Worm (Caenorhabditis elegans) whole organism, L1 larva: ENCODE results near the gene sar-1.

ENCODE experiments used
- C04F5.9 ChIP-seq: sonication (generic microtip); optimal IDR thresholded peaks from 2 replicates; lab custom pipeline; 2016; ENCODE audit warnings: missing genetic modification characterization, missing compliant biosample characterization
- C16A3.4 ChIP-seq: fragments of 150-350 bp; optimal IDR thresholded peaks from 2 replicates; lab custom pipeline; 2014; ENCODE audit warnings: missing biosample characterization, missing genetic modification characterization
- C34B4.2 ChIP-seq: sonication (generic microtip); optimal IDR thresholded peaks from 2 replicates; lab custom pipeline; 2017; ENCODE audit warnings: mild to moderate bottlenecking, missing genetic modification characterization, missing compliant biosample characterization
- Y116A8C.19 ChIP-seq: sonication (generic microtip); optimal IDR thresholded peaks from 2 replicates; lab custom pipeline; 2016; ENCODE audit warnings: missing compliant biosample characterization, missing genetic modification characterization, borderline replicate concordance
- aha-1 ChIP-seq: fragments of 150-350 bp; optimal IDR thresholded peaks from 2 replicates; lab custom pipeline; 2014; ENCODE audit warnings: missing biosample characterization, missing genetic modification characterization
- alr-1 ChIP-seq: fragments of 200-800 bp; sonication (Bioruptor generic); optimal IDR thresholded peaks from 2 replicates; lab custom pipeline; 2018; ENCODE audit warnings: borderline replicate concordance, mild to moderate bottlenecking, missing genetic modification characterization, missing compliant biosample characterization
- ama-1 ChIP-seq: fragments of 150-350 bp; optimal IDR thresholded peaks from 2 replicates; lab custom pipeline; 2014
- blmp-1 ChIP-seq: fragments of 150-350 bp; optimal IDR thresholded peaks from 2 replicates; lab custom pipeline; 2014; ENCODE audit warnings: missing biosample characterization, missing genetic modification characterization
- ceh-8 ChIP-seq: fragments of 200-800 bp; sonication (Bioruptor generic); optimal IDR thresholded peaks from 2 replicates; lab custom pipeline; 2018; ENCODE audit warnings: mild to moderate bottlenecking, missing genetic modification characterization, moderate library complexity, missing compliant biosample characterization
- ceh-82 ChIP-seq, 3 experiments: fragments of 150-350 bp in 1 of 3; sonication (generic microtip) in 2 of 3; optimal IDR thresholded peaks; 2 replicates each; lab custom pipeline; 2014 to 2017; ENCODE audit warnings: missing biosample characterization in 3 of 3, missing genetic modification characterization in 3 of 3
- ceh-88 ChIP-seq: fragments of 200-800 bp; sonication (Bioruptor generic); IDR thresholded peaks from 2 replicates; pipeline ENCODE4 v1.3.6; 2022; ENCODE audit warnings: missing genetic modification characterization, missing compliant biosample characterization
- ceh-90 ChIP-seq: sonication (generic microtip); optimal IDR thresholded peaks from 2 replicates; lab custom pipeline; 2016; ENCODE audit warnings: missing genetic modification characterization, missing compliant biosample characterization
- ces-1 ChIP-seq: fragments of 150-350 bp; optimal IDR thresholded peaks from 2 replicates; lab custom pipeline; 2014; ENCODE audit warnings: missing biosample characterization, missing genetic modification reagents, missing genetic modification characterization
- efl-1 ChIP-seq, 4 experiments: fragments of 150-350 bp; optimal IDR thresholded peaks in 3 of 4; peaks in 1 of 4; 1 replicate in 1 of 4; 2 replicates in 3 of 4; lab custom pipeline; 2014; ENCODE audit warnings: missing biosample characterization in 2 of 4, missing genetic modification characterization in 2 of 4, missing genetic modification reagents in 2 of 4
- efl-3 ChIP-seq: fragments of 200-800 bp; sonication (Bioruptor generic); optimal IDR thresholded peaks from 2 replicates; lab custom pipeline; 2018; ENCODE audit warnings: mild to moderate bottlenecking, missing genetic modification characterization, missing compliant biosample characterization
- egl-13 ChIP-seq: sonication (generic microtip); optimal IDR thresholded peaks from 2 replicates; lab custom pipeline; 2016; ENCODE audit warnings: missing genotype, missing genetic modification reagents, missing genetic modification characterization, missing compliant biosample characterization
- egl-27 ChIP-seq, 2 experiments: fragments of 150-350 bp in 1 of 2; sonication (generic microtip); optimal IDR thresholded peaks; 3 replicates each; lab custom pipeline; 2017 to 2018; ENCODE audit warnings: missing biosample characterization in 2 of 2, missing genetic modification characterization in 2 of 2, missing genetic modification reagents in 2 of 2
- elt-2 ChIP-seq: sonication (generic microtip); optimal IDR thresholded peaks from 2 replicates; lab custom pipeline; 2016; ENCODE audit warnings: missing genetic modification characterization, mild to moderate bottlenecking, inconsistent platforms, missing compliant biosample characterization, missing genetic modification reagents
- elt-3 ChIP-seq, 6 experiments: fragments of 150-350 bp in 1 of 6; sonication (generic microtip); optimal IDR thresholded peaks; 2 replicates each; lab custom pipeline; 2017 to 2018; ENCODE audit warnings: missing biosample characterization in 6 of 6, missing genetic modification characterization in 6 of 6, inconsistent platforms in 1 of 6
- fkh-8 ChIP-seq: sonication (generic microtip); optimal IDR thresholded peaks from 2 replicates; lab custom pipeline; 2016; ENCODE audit warnings: mild to moderate bottlenecking, missing genetic modification characterization, missing compliant biosample characterization
- fos-1 ChIP-seq: fragments of 150-350 bp; optimal IDR thresholded peaks from 2 replicates; lab custom pipeline; 2014; ENCODE audit warnings: missing biosample characterization, missing genetic modification characterization
- grh-1 ChIP-seq: fragments of 200-800 bp; sonication (Bioruptor generic); IDR thresholded peaks from 2 replicates; pipeline ENCODE4 v1.3.6; 2022; ENCODE audit warnings: missing genetic modification reagents, missing genetic modification characterization, missing compliant biosample characterization
- hlh-17 ChIP-seq: fragments of 200-800 bp; sonication (Bioruptor generic); optimal IDR thresholded peaks from 2 replicates; lab custom pipeline; 2018; ENCODE audit warnings: missing genetic modification characterization, mild to moderate bottlenecking, missing compliant biosample characterization, moderate library complexity, borderline replicate concordance
- hlh-4 ChIP-seq: sonication (generic microtip); optimal IDR thresholded peaks from 2 replicates; lab custom pipeline; 2016; ENCODE audit warnings: mild to moderate bottlenecking, missing genetic modification characterization, missing compliant biosample characterization
- jun-1 ChIP-seq: fragments of 150-350 bp; optimal IDR thresholded peaks from 2 replicates; lab custom pipeline; 2014; ENCODE audit warnings: missing biosample characterization, missing genetic modification reagents, missing genetic modification characterization
- lin-15B ChIP-seq: fragments of 150-350 bp; sonication (generic microtip); optimal IDR thresholded peaks from 3 replicates; lab custom pipeline; 2014; ENCODE audit warnings: missing biosample characterization, missing genetic modification characterization
- lin-35 ChIP-seq, 2 experiments: fragments of 150-350 bp; optimal IDR thresholded peaks; 2 replicates each; lab custom pipeline; 2014; ENCODE audit warnings: missing biosample characterization in 2 of 2, missing genetic modification characterization in 2 of 2, missing genetic modification reagents in 2 of 2
- lir-3 ChIP-seq: sonication (generic microtip); optimal IDR thresholded peaks from 2 replicates; lab custom pipeline; 2016; ENCODE audit warnings: mild to moderate bottlenecking, missing genetic modification characterization, moderate library complexity, missing compliant biosample characterization; ENCODE audit not compliant: poor library complexity
- lsy-2 ChIP-seq, 2 experiments: fragments of 150-350 bp; optimal IDR thresholded peaks; 2 replicates each; lab custom pipeline; 2014; ENCODE audit warnings: missing biosample characterization in 2 of 2, missing genetic modification characterization in 2 of 2
- mab-9 ChIP-seq: fragments of 200-800 bp; sonication (Bioruptor generic); IDR thresholded peaks from 2 replicates; pipeline ENCODE4 v1.3.6; 2022; ENCODE audit warnings: missing genetic modification reagents, missing genetic modification characterization, missing compliant biosample characterization
- mef-2 ChIP-seq: fragments of 150-350 bp; optimal IDR thresholded peaks from 2 replicates; lab custom pipeline; 2014; ENCODE audit warnings: missing biosample characterization, missing genetic modification characterization
- mep-1 ChIP-seq: fragments of 150-350 bp; optimal IDR thresholded peaks from 2 replicates; lab custom pipeline; 2014; ENCODE audit warnings: missing biosample characterization, missing genetic modification characterization
- nhr-11 ChIP-seq: fragments of 150-350 bp; optimal IDR thresholded peaks from 2 replicates; lab custom pipeline; 2014; ENCODE audit warnings: missing biosample characterization, missing genetic modification characterization
- nhr-19 ChIP-seq: fragments of 200-800 bp; sonication (Bioruptor generic); conservative IDR thresholded peaks from 2 replicates; pipeline ENCODE4 v1.3.6; 2022; ENCODE audit warnings: missing genetic modification characterization, missing compliant biosample characterization
- nhr-20 ChIP-seq: sonication (generic microtip); optimal IDR thresholded peaks from 2 replicates; lab custom pipeline; 2016; ENCODE audit warnings: mild to moderate bottlenecking, missing genetic modification characterization, missing compliant biosample characterization
- nhr-71 ChIP-seq: sonication (generic microtip); optimal IDR thresholded peaks from 2 replicates; lab custom pipeline; 2016; ENCODE audit warnings: mild to moderate bottlenecking, missing genetic modification characterization, moderate library complexity, missing compliant biosample characterization
- nhr-76 ChIP-seq: sonication (generic microtip); optimal IDR thresholded peaks from 2 replicates; lab custom pipeline; 2017; ENCODE audit warnings: missing biosample characterization, missing genetic modification characterization
- nhr-90 ChIP-seq: sonication (generic microtip); optimal IDR thresholded peaks from 2 replicates; lab custom pipeline; 2016; ENCODE audit warnings: mild to moderate bottlenecking, missing genetic modification characterization, missing compliant biosample characterization; ENCODE audit not compliant: poor library complexity
- pag-3 ChIP-seq: sonication (generic microtip); optimal IDR thresholded peaks from 2 replicates; lab custom pipeline; 2017; ENCODE audit warnings: missing genetic modification characterization, mild to moderate bottlenecking, missing compliant biosample characterization, antibody characterized with exemption, borderline replicate concordance; ENCODE audit not compliant: insufficient read depth
- pax-3 ChIP-seq: fragments of 200-800 bp; sonication (Bioruptor generic); optimal IDR thresholded peaks from 2 replicates; lab custom pipeline; 2018; ENCODE audit warnings: mild to moderate bottlenecking, missing genetic modification characterization, moderate library complexity, missing compliant biosample characterization
- sox-4 ChIP-seq: sonication (generic microtip); optimal IDR thresholded peaks from 2 replicates; lab custom pipeline; 2016; ENCODE audit warnings: missing genetic modification characterization, missing compliant biosample characterization
- sup-37 ChIP-seq: fragments of 200-800 bp; sonication (Bioruptor generic); optimal IDR thresholded peaks from 2 replicates; lab custom pipeline; 2018; ENCODE audit warnings: mild to moderate bottlenecking, missing genetic modification characterization, missing compliant biosample characterization
- swsn-7 ChIP-seq: sonication (generic microtip); optimal IDR thresholded peaks from 2 replicates; lab custom pipeline; 2016; ENCODE audit warnings: missing genetic modification characterization, missing compliant biosample characterization
- tlp-1 ChIP-seq: fragments of 150-350 bp; optimal IDR thresholded peaks from 2 replicates; lab custom pipeline; 2014; ENCODE audit warnings: missing biosample characterization, missing genetic modification characterization
- unc-30 ChIP-seq: sonication (generic microtip); optimal IDR thresholded peaks from 2 replicates; lab custom pipeline; 2017; ENCODE audit warnings: missing biosample characterization, missing genetic modification characterization
- unc-86 ChIP-seq: sonication (generic microtip); optimal IDR thresholded peaks from 2 replicates; lab custom pipeline; 2016; ENCODE audit warnings: missing genetic modification characterization, missing compliant biosample characterization
- unc-98 ChIP-seq: fragments of 200-800 bp; sonication (Bioruptor generic); IDR thresholded peaks from 2 replicates; pipeline ENCODE4 v1.3.6; 2022; ENCODE audit warnings: missing genetic modification characterization, missing compliant biosample characterization
- vab-15 ChIP-seq: sonication (generic microtip); optimal IDR thresholded peaks from 2 replicates; lab custom pipeline; 2017; ENCODE audit warnings: missing genotype, mild to moderate bottlenecking, missing genetic modification characterization, missing compliant biosample characterization
- xbp-1 ChIP-seq: sonication (generic microtip); optimal IDR thresholded peaks from 2 replicates; lab custom pipeline; 2016; ENCODE audit warnings: missing genetic modification characterization, missing compliant biosample characterization
- zag-1 ChIP-seq: fragments of 150-350 bp; optimal IDR thresholded peaks from 2 replicates; lab custom pipeline; 2014; ENCODE audit warnings: missing biosample characterization, missing genetic modification characterization
- zip-4 ChIP-seq: fragments of 200-800 bp; sonication (Bioruptor generic); optimal IDR thresholded peaks from 2 replicates; lab custom pipeline; 2018; ENCODE audit warnings: mild to moderate bottlenecking, missing genetic modification characterization, moderate library complexity, missing compliant biosample characterization

sar-1 gene

DNA sequence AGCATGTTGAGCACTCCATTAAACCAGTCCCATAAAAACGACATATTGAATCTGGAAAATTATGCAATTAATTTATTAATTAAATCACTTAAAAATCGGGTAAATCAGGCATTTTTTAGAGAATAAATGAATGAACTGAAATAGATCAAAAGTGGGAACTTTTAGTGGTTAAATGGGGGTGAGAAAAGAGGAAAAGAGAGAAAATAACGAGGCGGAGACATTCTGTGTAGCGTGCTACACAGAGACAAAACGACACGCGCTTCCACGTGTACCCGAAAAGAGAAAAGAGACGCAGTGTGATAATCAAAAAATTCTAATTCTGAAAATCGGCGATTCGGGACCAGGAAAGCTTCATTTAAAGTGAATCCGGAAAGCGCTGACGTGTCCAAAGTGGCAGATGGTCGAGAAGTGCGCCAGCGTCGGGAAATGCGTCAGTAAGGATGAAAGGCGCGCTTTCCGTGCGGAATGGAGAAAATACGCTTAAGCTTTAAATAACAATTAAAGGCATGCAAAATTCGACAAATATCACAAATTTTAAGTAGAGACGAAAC lies at the start of gene sar-1:
sar-1 (minus strand) TSS at position 51 of the 551 bp plus-strand sequence.
- TF ChIP-seq nhr-20 (tag; lab: Kevin White, UChicago) (peak; percentile 86), elt-3 (tag; optimal IDR thresholded peaks at IDR 0.05; lab: Kevin White, UChicago) (peak in 2 of 6 experiments; percentile 13 to 27), unc-86 (tag; lab: Kevin White, UChicago) (peak; percentile 88), unc-98 (GFP tag; lab: Robert Waterston, UW) (no peak), ces-1 (no peak), ceh-8 (peak; percentile 80), Y116A8C.19 (tag; lab: Kevin White, UChicago) (no peak), blmp-1 (tag; lab: Kevin White, UChicago) (peak; percentile 45), nhr-76 (tag; lab: Kevin White, UChicago) (no peak), C34B4.2 (tag; lab: Kevin White, UChicago) (no peak), aha-1 (tag; lab: Kevin White, UChicago) (peak; percentile 17), nhr-71 (tag; lab: Kevin White, UChicago) (peak; percentile 93), ama-1 (lab: Kevin White, UChicago) (no peak), xbp-1 (tag; lab: Kevin White, UChicago) (peak; percentile 93), tlp-1 (no peak), zip-4 (GFP tag; lab: Kevin White, UChicago) (peak; percentile 59), nhr-90 (tag; lab: Kevin White, UChicago) (peak; percentile 77), nhr-19 (peak; percentile 83), swsn-7 (tag; lab: Kevin White, UChicago) (peak; percentile 90), sup-37 (GFP tag; lab: Kevin White, UChicago) (peak; percentile 69), ceh-82 (tag; optimal IDR thresholded peaks at IDR 0.05; lab: Kevin White, UChicago) (peak; percentile 73 to 80 (median 80)), mab-9 (no peak; the same call in 1 of the 2 replicates), elt-2 (tag; lab: Kevin White, UChicago) (peak; percentile 29), hlh-17 (GFP tag; lab: Kevin White, UChicago) (no peak), lin-35 (GFP tag; optimal IDR thresholded peaks at IDR 0.05; lab: Kevin White, UChicago) (peak; percentile 82 to 87), vab-15 (tag; lab: Kevin White, UChicago) (no peak), zag-1 (tag; lab: Kevin White, UChicago) (no peak), egl-13 (tag; lab: Kevin White, UChicago) (peak; percentile 85), alr-1 (tag; lab: Kevin White, UChicago) (no peak), mep-1 (tag; lab: Kevin White, UChicago) (peak; percentile 95), lir-3 (tag; lab: Kevin White, UChicago) (no peak), ceh-90 (tag; lab: Kevin White, UChicago) (no peak), grh-1 (peak; percentile 79), unc-30 (tag; lab: Kevin White, UChicago) (no peak), efl-1 (optimal IDR thresholded peaks at IDR 0.05; lab: Kevin White, UChicago) (peak; percentile 80 to 85), efl-1 (GFP tag; optimal IDR thresholded peaks at IDR 0.05 in 1 of 2; lab: Kevin White, UChicago) (peak; percentile 76 to 98), C16A3.4 (peak; percentile 73), C04F5.9 (peak; percentile 35), jun-1 (tag; lab: Kevin White, UChicago) (peak; percentile 69), fkh-8 (tag; lab: Kevin White, UChicago) (peak; percentile 71), pag-3 (tag; lab: Kevin White, UChicago) (no peak), lsy-2 (tag; optimal IDR thresholded peaks at IDR 0.05; lab: Kevin White, UChicago) (peak; percentile 85 to 89), fos-1 (peak; percentile 80), egl-27 (tag; optimal IDR thresholded peaks at IDR 0.05; lab: Kevin White, UChicago) (no peak), mef-2 (tag; lab: Kevin White, UChicago) (no peak), sox-4 (tag; lab: Kevin White, UChicago) (peak; percentile 60), pax-3 (tag; lab: Kevin White, UChicago) (peak; percentile 72), ceh-88 (GFP tag; lab: Robert Waterston, UW) (no peak), hlh-4 (tag; lab: Kevin White, UChicago) (no peak), lin-15B (tag; lab: Kevin White, UChicago) (peak; percentile 63), efl-3 (peak; percentile 18), nhr-11 (tag; lab: Kevin White, UChicago) (peak; percentile 44)
